Worm (Caenorhabditis elegans) whole organism, early embryonic: ENCODE data around the gene C16A11.7.
A peak's percentile ranks its signal among the peaks of the same experiment; 100 is the strongest.

Experiments used
- B0310.2 ChIP-seq: sonication (generic microtip); optimal IDR thresholded peaks from 2 replicates; lab custom pipeline; 2016; ENCODE audit warnings: mild to moderate bottlenecking, missing genetic modification characterization, missing compliant biosample characterization
- F13C5.2 ChIP-seq: sonication (generic microtip); optimal IDR thresholded peaks from 2 replicates; lab custom pipeline; 2017; ENCODE audit warnings: mild to moderate bottlenecking, missing genetic modification characterization, inconsistent platforms, missing compliant biosample characterization
- aly-1 ChIP-seq: sonication (generic microtip); optimal IDR thresholded peaks from 2 replicates; lab custom pipeline; 2016; ENCODE audit warnings: missing genetic modification characterization, missing compliant biosample characterization
- ama-1 ChIP-seq: fragments of 150-350 bp; optimal IDR thresholded peaks from 2 replicates; lab custom pipeline; 2014
- ceh-13 ChIP-seq: fragments of 200-800 bp; sonication (Bioruptor generic); optimal IDR thresholded peaks from 2 replicates; lab custom pipeline; 2018; ENCODE audit warnings: mild to moderate bottlenecking, missing genetic modification characterization, missing compliant biosample characterization
- ceh-36 ChIP-seq: sonication (generic microtip); optimal IDR thresholded peaks from 2 replicates; lab custom pipeline; 2016; ENCODE audit warnings: missing genetic modification characterization, inconsistent platforms, missing compliant biosample characterization
- ets-7 ChIP-seq: sonication (generic microtip); optimal IDR thresholded peaks from 2 replicates; lab custom pipeline; 2016; ENCODE audit warnings: missing genotype, missing genetic modification characterization, missing compliant biosample characterization
- flt-1 ChIP-seq: fragments of 200-800 bp; sonication (Bioruptor generic); IDR thresholded peaks from 2 replicates; pipeline ENCODE4 v1.3.6; 2022; ENCODE audit warnings: missing genetic modification characterization, missing compliant biosample characterization
- hmbx-1 ChIP-seq: sonication (generic microtip); optimal IDR thresholded peaks from 2 replicates; lab custom pipeline; 2016; ENCODE audit warnings: mild to moderate bottlenecking, missing genetic modification characterization, missing compliant biosample characterization
- hmg-4 ChIP-seq: fragments of 200-800 bp; sonication (Bioruptor generic); optimal IDR thresholded peaks from 2 replicates; lab custom pipeline; 2018; ENCODE audit warnings: mild to moderate bottlenecking, missing genetic modification characterization, missing compliant biosample characterization
- hnd-1 ChIP-seq: sonication (generic microtip); optimal IDR thresholded peaks from 2 replicates; lab custom pipeline; 2016; ENCODE audit warnings: missing genetic modification characterization, missing compliant biosample characterization
- pes-1 ChIP-seq: fragments of 200-800 bp; sonication (Bioruptor generic); IDR thresholded peaks from 2 replicates; pipeline ENCODE4 v1.3.6; 2022; ENCODE audit warnings: missing genetic modification reagents, missing genetic modification characterization, missing compliant biosample characterization
- scrt-1 ChIP-seq: fragments of 200-800 bp; sonication (Bioruptor generic); IDR thresholded peaks from 2 replicates; pipeline ENCODE4 v1.3.6; 2022; ENCODE audit warnings: missing genetic modification characterization, missing compliant biosample characterization
- sea-1 ChIP-seq: fragments of 200-800 bp; sonication (Bioruptor generic); conservative IDR thresholded peaks from 2 replicates; pipeline ENCODE4 v1.3.6; 2022; ENCODE audit warnings: missing genetic modification characterization, missing compliant biosample characterization
- tbx-11 ChIP-seq: fragments of 200-800 bp; sonication (Bioruptor generic); IDR thresholded peaks from 2 replicates; pipeline ENCODE4 v1.3.6; 2022; ENCODE audit warnings: missing genetic modification characterization, missing compliant biosample characterization
- tbx-37 ChIP-seq: fragments of 200-800 bp; sonication (Bioruptor generic); conservative IDR thresholded peaks from 2 replicates; pipeline ENCODE4 v1.3.6; 2022; ENCODE audit warnings: missing genetic modification reagents, missing genetic modification characterization, missing compliant biosample characterization
- tra-4 ChIP-seq: sonication (generic microtip); optimal IDR thresholded peaks from 2 replicates; lab custom pipeline; 2017; ENCODE audit warnings: missing genetic modification characterization, missing compliant biosample characterization

Gene C16A11.7

DNA sequence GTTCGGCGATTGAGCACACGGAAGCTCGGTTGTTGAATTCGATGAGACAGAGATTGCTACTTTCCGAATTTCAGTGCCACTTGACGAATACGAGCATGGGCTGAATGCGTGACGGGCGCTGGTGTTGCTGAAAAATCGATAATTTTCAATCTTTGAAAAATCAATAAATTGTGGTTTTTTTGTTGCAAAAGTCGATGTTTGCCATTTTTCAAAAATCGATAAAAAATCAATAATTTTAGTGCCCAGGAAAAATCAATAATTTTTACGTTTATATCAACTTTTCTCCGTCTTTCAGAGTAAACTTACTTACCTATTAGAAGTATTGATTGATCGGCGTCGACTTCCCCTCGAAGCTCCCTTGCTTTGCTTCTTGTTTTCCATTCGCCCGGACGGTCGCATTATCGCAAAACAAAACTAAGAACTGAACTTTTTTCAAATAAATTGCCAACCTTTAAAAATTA, at the start of gene C16A11.7:
Gene C16A11.7 (minus strand): TSS at position 411 of the 461 bp plus-strand sequence.
- TF ChIP-seq hmbx-1 (no peak), scrt-1 (GFP tag; lab: Robert Waterston, UW) (no peak), ceh-36 (tag; lab: Kevin White, UChicago) (no peak), F13C5.2 (tag; lab: Kevin White, UChicago) (no peak), pes-1 (no peak), tra-4 (tag; lab: Kevin White, UChicago) (no peak), hnd-1 (tag; lab: Kevin White, UChicago) (no peak), aly-1 (tag; lab: Kevin White, UChicago) (no peak), B0310.2 (tag; lab: Kevin White, UChicago) (no peak), tbx-37 (GFP tag; lab: Robert Waterston, UW) (no peak), ets-7 (no peak), hmg-4 (no peak), sea-1 (GFP tag; lab: Robert Waterston, UW) (no peak), ceh-13 (GFP tag; lab: Kevin White, UChicago) (no peak)

- TF ChIP-seq aly-1 (tag; lab: Kevin White, UChicago) (no peak), ceh-13 (GFP tag; lab: Kevin White, UChicago) (no peak), tbx-37 (GFP tag; lab: Robert Waterston, UW) (no peak), sea-1 (GFP tag; lab: Robert Waterston, UW) (no peak), tbx-11 (GFP tag; lab: Robert Waterston, UW) (no peak), tra-4 (tag; lab: Kevin White, UChicago) (no peak), ama-1 (lab: Kevin White, UChicago) (no peak), F13C5.2 (tag; lab: Kevin White, UChicago) (no peak), hmbx-1 (no peak), ets-7 (no peak), B0310.2 (tag; lab: Kevin White, UChicago) (no peak), hnd-1 (tag; lab: Kevin White, UChicago) (no peak), ceh-36 (tag; lab: Kevin White, UChicago) (no peak), scrt-1 (GFP tag; lab: Robert Waterston, UW) (no peak), hmg-4 (no peak)
Measured at ce11 chrII:4301307-4301706, 44.6 kb upstream of the C16A11.7 start, which contains the start of gene gtf-2F1. TSS of gene gtf-2F1 (plus strand) at chrII:4301607.

ce11 chrII:4299227-4299703, 42.5 kb upstream of the C16A11.7 start, which contains the start of gene sco-1:
TSS of gene sco-1 (plus strand) at chrII:4299653.
- TF ChIP-seq ama-1 (lab: Kevin White, UChicago) (no peak), tra-4 (tag; lab: Kevin White, UChicago) (no peak), hmg-4 (peak; percentile 65), sea-1 (GFP tag; lab: Robert Waterston, UW) (0 out of 2 replicates have a peak, but pooled peaks have one; percentile 56), F13C5.2 (tag; lab: Kevin White, UChicago) (peak; percentile 75), aly-1 (tag; lab: Kevin White, UChicago) (no peak), pes-1 (peak; percentile 66), tbx-37 (GFP tag; lab: Robert Waterston, UW) (peak; percentile 70; the same call in 1 of the 2 replicates), B0310.2 (tag; lab: Kevin White, UChicago) (peak; percentile 20), flt-1 (GFP tag; lab: Robert Waterston, UW) (peak; percentile 45; the same call in 1 of the 2 replicates), ets-7 (no peak)

- TF ChIP-seq hmbx-1 (no peak), ceh-36 (tag; lab: Kevin White, UChicago) (no peak), sea-1 (GFP tag; lab: Robert Waterston, UW) (no peak), ets-7 (no peak), scrt-1 (GFP tag; lab: Robert Waterston, UW) (no peak), tra-4 (tag; lab: Kevin White, UChicago) (no peak), F13C5.2 (tag; lab: Kevin White, UChicago) (no peak)
Measured at ce11 chrII:4297259-4297658, 40.5 kb upstream of the C16A11.7 start.

- TF ChIP-seq ama-1 (lab: Kevin White, UChicago) (no peak), tbx-37 (GFP tag; lab: Robert Waterston, UW) (no peak)
Measured at ce11 chrII:4294801-4295200, 38.0 kb upstream of the C16A11.7 start, which contains the start of gene rml-4. TSS of gene rml-4 (plus strand) at chrII:4295101.

DNA sequence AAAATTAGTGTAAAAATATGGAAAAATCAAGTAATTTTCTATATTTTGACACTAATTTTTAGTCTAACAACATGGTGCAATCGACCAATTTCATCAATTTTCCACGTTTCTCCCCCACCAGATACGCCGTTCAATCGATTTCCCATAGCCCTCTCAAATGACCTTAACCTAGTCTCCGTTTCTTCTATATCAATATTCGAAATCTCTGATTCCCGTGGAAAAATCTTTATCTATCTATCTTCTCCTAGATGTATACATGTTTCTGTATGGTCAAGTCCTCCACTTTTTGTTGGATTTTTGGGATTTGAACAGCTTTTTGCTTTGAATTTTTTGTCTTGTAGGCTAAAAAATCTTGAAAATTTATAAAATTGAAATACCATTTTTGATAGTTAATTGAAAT, 37.4 kb upstream of the C16A11.7 start:
- TF ChIP-seq sea-1 (GFP tag; lab: Robert Waterston, UW) (no peak), F13C5.2 (tag; lab: Kevin White, UChicago) (no peak), hmg-4 (no peak), ama-1 (lab: Kevin White, UChicago) (no peak), pes-1 (no peak), tra-4 (tag; lab: Kevin White, UChicago) (no peak), B0310.2 (tag; lab: Kevin White, UChicago) (no peak), ceh-13 (GFP tag; lab: Kevin White, UChicago) (no peak), hmbx-1 (no peak), tbx-11 (GFP tag; lab: Robert Waterston, UW) (no peak), hnd-1 (tag; lab: Kevin White, UChicago) (no peak), flt-1 (GFP tag; lab: Robert Waterston, UW) (no peak), aly-1 (tag; lab: Kevin White, UChicago) (no peak)

- no peak for TF ChIP-seq ama-1 (lab: Kevin White, UChicago)
- no peak for TF ChIP-seq ceh-36 (tag; lab: Kevin White, UChicago)
- TF ChIP-seq aly-1 (tag; lab: Kevin White, UChicago), result no peak
- no peak for TF ChIP-seq hmbx-1
- no peak for TF ChIP-seq ceh-13 (GFP tag; lab: Kevin White, UChicago)
Measured at ce11 chrII:4293027-4293522, 36.3 kb upstream of the C16A11.7 start.
